Worm (Caenorhabditis elegans): ENCODE measurements around the gene C01B10.9.
"Not testable (repeated sequence)": the region's sequence is repeated elsewhere in the genome, so short reads cannot be mapped to it uniquely, and the experiment has no call there.

Gene C01B10.9

ce11 chrIV:6585397-6585921 is 46.6 kb upstream of the C01B10.9 start, which contains the start of the genes F38A5.2 and dnj-11 (continued):
- no peak for TF ChIP-seq Y55F3AM.14 (GFP tag; optimal IDR thresholded peaks at IDR 0.05)
- peak; percentile 72 for TF ChIP-seq fos-1 (tag; optimal IDR thresholded peaks at IDR 0.05)
- peak; percentile 77 for TF ChIP-seq gmeb-1 (tag; optimal IDR thresholded peaks at IDR 0.05)
- peak; percentile 76 for TF ChIP-seq nhr-21 (tag; optimal IDR thresholded peaks at IDR 0.05)
- no peak for TF ChIP-seq nhr-12 (tag; optimal IDR thresholded peaks at IDR 0.05)
- no peak for TF ChIP-seq nhr-237 (tag; optimal IDR thresholded peaks at IDR 0.05)
- peak; percentile 66 for TF ChIP-seq ceh-16 (tag; optimal IDR thresholded peaks at IDR 0.05)
- no peak for TF ChIP-seq nhr-77 (tag; optimal IDR thresholded peaks at IDR 0.05)
- peak; percentile 47 for TF ChIP-seq ztf-4 (tag; optimal IDR thresholded peaks at IDR 0.05)
- no peak for TF ChIP-seq aly-2 (tag; optimal IDR thresholded peaks at IDR 0.05)
- TF ChIP-seq ztf-11 (tag; optimal IDR thresholded peaks at IDR 0.05): no peak
- TF ChIP-seq lin-13 (GFP tag; optimal IDR thresholded peaks at IDR 0.05): peak; percentile 83
- TF ChIP-seq mbf-1 (tag; optimal IDR thresholded peaks at IDR 0.05): no peak
- no peak for TF ChIP-seq ZK546.5 (tag; optimal IDR thresholded peaks at IDR 0.05)
- TF ChIP-seq blmp-1 (tag; optimal IDR thresholded peaks at IDR 0.05; ENCODE audit: insufficient read depth): peak; percentile 16

ce11 chrIV:6588080-6588613 is 43.9 kb upstream of the C01B10.9 start:
- no peak for TF ChIP-seq ceh-82 (tag; optimal IDR thresholded peaks at IDR 0.05)

- TF ChIP-seq alr-1 (tag; optimal IDR thresholded peaks at IDR 0.05): no peak
- TF ChIP-seq ztf-4 (tag; optimal IDR thresholded peaks at IDR 0.05): no peak
- no peak for TF ChIP-seq aly-2 (tag; optimal IDR thresholded peaks at IDR 0.05)
- peak; percentile 93 for TF ChIP-seq fos-1 (tag; optimal IDR thresholded peaks at IDR 0.05)
- TF ChIP-seq mab-5 (tag; optimal IDR thresholded peaks at IDR 0.05): no peak
- peak; percentile 25 for TF ChIP-seq sma-9 (GFP tag; optimal IDR thresholded peaks at IDR 0.05)
- no peak for TF ChIP-seq sma-9 (tag; optimal IDR thresholded peaks at IDR 0.05)
- TF ChIP-seq ceh-16 (tag; optimal IDR thresholded peaks at IDR 0.05): no peak
Observed at ce11 chrIV:6590029-6590428, 42.0 kb upstream of the C01B10.9 start, which contains the start of the genes lec-11 and irld-7. Gene lec-11 (minus strand): TSS chrIV:6590154. Gene irld-7 (plus strand): TSS chrIV:6590360.

- not testable (repeated sequence) for TF ChIP-seq zag-1, nhr-25, mab-5 (tag; optimal IDR thresholded peaks at IDR 0.05)
Observed at ce11 chrIV:6591010-6591746, 40.8 kb upstream of the C01B10.9 start, which contains the start of the genes nspb-1 and nspb-2. Gene nspb-1 (minus strand): TSS chrIV:6591110. Gene nspb-2 (plus strand): TSS chrIV:6591696.

- TF ChIP-seq dmd-4 (tag; optimal IDR thresholded peaks at IDR 0.05); lin-13 (GFP tag; optimal IDR thresholded peaks at IDR 0.05); lin-39 (tag; optimal IDR thresholded peaks at IDR 0.05): not testable (repeated sequence)
Observed at ce11 chrIV:6594871-6595270, 37.2 kb upstream of the C01B10.9 start, which contains the start of gene nspb-3. Gene nspb-3 (minus strand): TSS chrIV:6594971.

- TF ChIP-seq sem-4 (tag; optimal IDR thresholded peaks at IDR 0.05): no peak
- TF ChIP-seq ceh-16 (tag; optimal IDR thresholded peaks at IDR 0.05): no peak
- no peak for TF ChIP-seq F13H6.1 (tag; optimal IDR thresholded peaks at IDR 0.05)
Observed at ce11 chrIV:6595912-6596311, 36.1 kb upstream of the C01B10.9 start, which contains the start of gene F38A5.22. Gene F38A5.22 (minus strand): TSS chrIV:6595940.

- TF ChIP-seq snpc-4 (tag; optimal IDR thresholded peaks at IDR 0.05) (no peak), nhr-129 (tag; optimal IDR thresholded peaks at IDR 0.05) (no peak), crh-2 (tag; optimal IDR thresholded peaks at IDR 0.05) (no peak), lin-39 (tag; optimal IDR thresholded peaks at IDR 0.05) (no peak), elt-3 (tag; optimal IDR thresholded peaks at IDR 0.05) (no peak), lsy-2 (tag; optimal IDR thresholded peaks at IDR 0.05) (no peak), mbf-1 (tag; optimal IDR thresholded peaks at IDR 0.05) (no peak), unc-62 (GFP tag; optimal IDR thresholded peaks at IDR 0.05) (no peak), ztf-1 (GFP tag; conservative IDR thresholded peaks at IDR 0.05) (no peak), nhr-21 (tag; optimal IDR thresholded peaks at IDR 0.05) (no peak)
Observed at ce11 chrIV:6597298-6597697, 34.7 kb upstream of the C01B10.9 start, which contains the start of gene F38A5.6. Gene F38A5.6 (minus strand): TSS chrIV:6597398.
